Fruit fly (Drosophila melanogaster): ENCODE data around the gene CG31704.

CG31704 gene

DNA sequence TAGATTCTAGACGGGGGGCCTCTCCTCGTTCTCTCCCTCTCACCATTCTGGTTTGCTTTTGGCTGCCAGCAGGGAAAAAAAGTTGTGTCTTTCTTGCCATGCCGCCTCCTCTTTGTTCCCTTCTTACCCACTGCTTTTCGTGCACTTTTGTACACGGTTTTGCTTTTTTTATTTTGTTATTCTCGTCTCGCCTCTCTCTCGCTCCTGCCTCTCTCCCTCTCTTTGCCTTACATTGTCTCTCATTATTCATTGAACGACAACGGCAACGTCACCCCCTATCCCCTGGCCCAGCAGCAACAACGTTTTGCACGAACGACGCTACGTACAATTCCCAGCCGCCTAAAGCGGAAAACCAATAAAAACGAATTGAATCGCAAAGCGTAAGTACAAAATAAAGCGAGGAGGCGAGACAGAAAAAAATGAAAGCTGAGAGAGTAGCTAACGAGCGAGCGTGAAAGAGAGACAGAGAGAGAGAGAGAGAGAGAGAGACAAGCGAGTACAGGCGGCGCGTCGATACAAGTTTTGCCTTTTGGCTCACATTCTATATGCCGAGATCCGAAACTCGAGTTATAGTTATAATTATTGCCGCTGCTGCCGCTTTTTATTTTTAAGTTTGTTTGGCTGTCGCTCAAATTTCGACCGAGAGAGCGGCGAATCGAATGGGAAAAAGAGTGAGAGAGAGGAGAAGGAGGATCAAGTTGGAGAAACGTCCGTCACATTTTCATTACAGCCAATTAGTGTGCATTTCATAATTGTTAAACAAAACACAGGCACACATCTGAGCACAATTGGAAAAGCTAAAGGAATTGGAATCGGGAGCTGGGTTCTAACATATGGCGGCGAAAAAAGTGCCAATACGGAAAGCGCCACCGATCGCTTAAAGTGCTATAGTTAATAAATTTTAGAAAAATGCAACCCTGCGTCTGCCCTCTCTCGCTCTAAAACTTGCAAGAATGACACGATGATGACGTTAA, 33.5 kb upstream of the CG31704 start (continued):
- TF ChIP-seq Pdp1 (GFP tag; optimal IDR thresholded peaks at IDR 0.05) (peak in 1 of 2 experiments; percentile 18), CG7987 (GFP tag; optimal IDR thresholded peaks at IDR 0.05) (peak; percentile 35), CG6254 (GFP tag; optimal IDR thresholded peaks at IDR 0.05) (peak; percentile 57), ftz-f1 (GFP tag; optimal IDR thresholded peaks at IDR 0.05) (peak; percentile 55), Eip74EF (GFP tag; optimal IDR thresholded peaks at IDR 0.05) (peak in 1 of 2 experiments; percentile 16), amos (GFP tag; IDR thresholded peaks at IDR 0.05; ENCODE audit: partially characterized antibody) (peak; percentile 10; the same call in 1 of the 2 replicates), CG13624 (GFP tag; optimal IDR thresholded peaks at IDR 0.05) (peak; percentile 24), Dll (GFP tag; IDR thresholded peaks at IDR 0.05; ENCODE audit: partially characterized antibody) (peak; percentile 42; the same call in 1 of the 4 replicates), chm (GFP tag; IDR thresholded peaks at IDR 0.05) (no peak), CG31365 (tag; optimal IDR thresholded peaks at IDR 0.05) (no peak), CG11247 (GFP tag; IDR thresholded peaks at IDR 0.05) (no peak), CG18764 (GFP tag; optimal IDR thresholded peaks at IDR 0.05) (no peak), cg (GFP tag; optimal IDR thresholded peaks at IDR 0.05) (no peak), ind (GFP tag; optimal IDR thresholded peaks at IDR 0.05) (no peak), Hr51 (GFP tag; optimal IDR thresholded peaks at IDR 0.05) (no peak), CG9215 (GFP tag; IDR thresholded peaks at IDR 0.05) (no peak), Opbp (GFP tag; IDR thresholded peaks at IDR 0.05; ENCODE audit: partially characterized antibody) (0 out of 3 replicates have a peak, but pooled peaks have one; percentile 28), CG14965 (GFP tag; optimal IDR thresholded peaks at IDR 0.05; ENCODE audit: borderline replicate concordance) (no peak), CG12236 (GFP tag; optimal IDR thresholded peaks at IDR 0.05) (peak; percentile 6), CG14441 (GFP tag; IDR thresholded peaks at IDR 0.05) (0 out of 2 replicates have a peak, but pooled peaks have one; percentile 22), sd (tag; optimal IDR thresholded peaks at IDR 0.05) (peak; percentile 65), D19B (GFP tag; optimal IDR thresholded peaks at IDR 0.05) (no peak), fd3F (GFP tag; optimal IDR thresholded peaks at IDR 0.05) (no peak), Ssrp (tag; optimal IDR thresholded peaks at IDR 0.05) (peak; percentile 18), z (GFP tag; IDR thresholded peaks at IDR 0.05) (peak; percentile 60; the same call in 2 of the 3 replicates), ATbp (GFP tag; optimal IDR thresholded peaks at IDR 0.05) (no peak), rib (GFP tag; IDR thresholded peaks at IDR 0.05) (peak; percentile 74; the same call in 1 of the 2 replicates), sna (GFP tag; IDR thresholded peaks at IDR 0.05; ENCODE audit: partially characterized antibody) (peak; percentile 32; the same call in 1 of the 2 replicates), sc (optimal IDR thresholded peaks at IDR 0.05) (no peak), sc (GFP tag; optimal IDR thresholded peaks at IDR 0.05) (no peak), CG12769 (tag; optimal IDR thresholded peaks at IDR 0.05) (peak; percentile 72), ci (GFP tag; IDR thresholded peaks at IDR 0.05) (peak; percentile 43; the same call in 1 of the 3 replicates), yki (optimal IDR thresholded peaks at IDR 0.05) (peak; percentile 66), CG34422 (GFP tag; IDR thresholded peaks at IDR 0.05) (peak; percentile 13; the same call in 1 of the 3 replicates), danr (GFP tag; IDR thresholded peaks at IDR 0.05) (no peak), Neu2 (GFP tag; optimal IDR thresholded peaks at IDR 0.05; ENCODE audit: borderline replicate concordance) (no peak), gt (GFP tag; IDR thresholded peaks at IDR 0.05) (no peak), org-1 (GFP tag; optimal IDR thresholded peaks at IDR 0.05) (no peak), bowl (GFP tag; IDR thresholded peaks at IDR 0.05) (no peak), CG12155 (GFP tag; optimal IDR thresholded peaks at IDR 0.05) (peak; percentile 15), Nf-YB (GFP tag; optimal IDR thresholded peaks at IDR 0.05) (peak; percentile 89), CG42726 (GFP tag; IDR thresholded peaks at IDR 0.05; ENCODE audit: partially characterized antibody) (0 out of 2 replicates have a peak, but pooled peaks have one; percentile 44), Fer1 (GFP tag; optimal IDR thresholded peaks at IDR 0.05) (peak; percentile 46), CG13894 (tag; optimal IDR thresholded peaks at IDR 0.05) (peak; percentile 68), NFAT (GFP tag; IDR thresholded peaks at IDR 0.05) (peak; percentile 48; the same call in 1 of the 2 replicates), CG15479 (GFP tag; optimal IDR thresholded peaks at IDR 0.05) (peak; percentile 17), CG3163 (GFP tag; optimal IDR thresholded peaks at IDR 0.05) (peak; percentile 75)
